Worm (Caenorhabditis elegans) whole organism, midembryonic: ENCODE results near the gene Y66A7A.7.

Experiments used
- T22C8.4 ChIP-seq: fragments of 200-800 bp; sonication (Bioruptor generic); IDR thresholded peaks from 2 replicates; pipeline ENCODE4 v1.3.6; 2022; ENCODE audit warnings: missing genetic modification characterization, missing compliant biosample characterization
- cog-1 ChIP-seq: sonication (generic microtip); optimal IDR thresholded peaks from 2 replicates; lab custom pipeline; 2016; ENCODE audit warnings: missing genetic modification characterization, missing compliant biosample characterization
- flt-1 ChIP-seq: fragments of 200-800 bp; sonication (Bioruptor generic); IDR thresholded peaks from 2 replicates; pipeline ENCODE4 v1.3.6; 2022; ENCODE audit warnings: missing genetic modification characterization, missing compliant biosample characterization
- klf-2 ChIP-seq: fragments of 200-800 bp; sonication (Bioruptor generic); conservative IDR thresholded peaks from 2 replicates; pipeline ENCODE4 v1.3.6; 2022; ENCODE audit warnings: missing genetic modification reagents, missing genetic modification characterization, missing compliant biosample characterization
- med-1 ChIP-seq: sonication (generic microtip); optimal IDR thresholded peaks from 2 replicates; lab custom pipeline; 2017; ENCODE audit warnings: missing genetic modification characterization, mild to moderate bottlenecking, missing compliant biosample characterization, antibody characterized with exemption, missing genetic modification reagents; ENCODE audit not compliant: insufficient read depth
- ref-1 ChIP-seq: fragments of 200-800 bp; sonication (Bioruptor generic); conservative IDR thresholded peaks from 2 replicates; pipeline ENCODE4 v1.3.6; 2022; ENCODE audit warnings: missing genetic modification reagents, missing genetic modification characterization, missing compliant biosample characterization
- tab-1 ChIP-seq: fragments of 200-800 bp; sonication (Bioruptor generic); IDR thresholded peaks from 2 replicates; pipeline ENCODE4 v1.3.6; 2022; ENCODE audit warnings: missing genetic modification characterization, missing compliant biosample characterization
- ztf-23 ChIP-seq: fragments of 200-800 bp; sonication (Bioruptor generic); IDR thresholded peaks from 2 replicates; pipeline ENCODE4 v1.3.6; 2022; ENCODE audit warnings: missing genetic modification reagents, missing genetic modification characterization, missing compliant biosample characterization
- ztf-29 ChIP-seq: fragments of 200-800 bp; sonication (Bioruptor generic); IDR thresholded peaks from 2 replicates; pipeline ENCODE4 v1.3.6; 2022; ENCODE audit warnings: missing genetic modification reagents, missing genetic modification characterization, missing compliant biosample characterization

- no peak for TF ChIP-seq ztf-29 (GFP tag; lab: Robert Waterston, UW)
- no peak for TF ChIP-seq T22C8.4
- TF ChIP-seq flt-1: no peak
- no peak for TF ChIP-seq ztf-23 (GFP tag; lab: Robert Waterston, UW)
- no peak for TF ChIP-seq tab-1 (GFP tag; lab: Robert Waterston, UW)
- no peak for TF ChIP-seq cog-1
- TF ChIP-seq klf-2: no peak
- no peak for TF ChIP-seq med-1 (GFP tag; lab: Kevin White, UChicago)
- no peak for TF ChIP-seq ref-1 (GFP tag; lab: Robert Waterston, UW)
Measured at ce11 chrIII:11581372-11581771, 47.9 kb downstream of the Y66A7A.7 start, which contains the start of the genes Y66D12A.6 and ceh-92.
